Fruit fly (Drosophila melanogaster) whole organism, embryonic: Measurements from ENCODE around the gene Klp61F.

ENCODE experiments used
- C15 ChIP-seq: fragments of 200-800 bp; sonication (Bioruptor generic); IDR thresholded peaks from 3 replicates; pipeline ENCODE4 v1.3.6; 2022; ENCODE audit warnings: missing biosample characterization, missing genetic modification characterization
- CG10274 ChIP-seq: fragments of 200-800 bp; sonication (Bioruptor generic); optimal IDR thresholded peaks from 3 replicates; lab custom pipeline; 2017; ENCODE audit warnings: missing biosample characterization, mild to moderate bottlenecking, missing genetic modification characterization
- CG12769 ChIP-seq: fragments of 200-800 bp; sonication (Bioruptor generic); optimal IDR thresholded peaks from 2 replicates; lab custom pipeline; 2019; ENCODE audit warnings: missing biosample characterization, mild to moderate bottlenecking, missing genetic modification characterization, moderate library complexity
- CG13894 ChIP-seq: fragments of 200-800 bp; sonication (Bioruptor generic); optimal IDR thresholded peaks from 3 replicates; lab custom pipeline; 2018; ENCODE audit warnings: missing biosample characterization, mild to moderate bottlenecking, missing genetic modification characterization, moderate library complexity
- CG1529 ChIP-seq: fragments of 200-800 bp; sonication (Bioruptor generic); optimal IDR thresholded peaks from 3 replicates; lab custom pipeline; 2018; ENCODE audit warnings: missing biosample characterization, missing genetic modification characterization
- CG17385 ChIP-seq: fragments of 200-800 bp; sonication (Bioruptor generic); optimal IDR thresholded peaks from 3 replicates; lab custom pipeline; 2018; ENCODE audit warnings: missing biosample characterization, mild to moderate bottlenecking, missing genetic modification characterization
- CG17612 ChIP-seq: fragments of 200-800 bp; sonication (Bioruptor generic); IDR thresholded peaks from 2 replicates; pipeline ENCODE4 v1.3.6; 2022; ENCODE audit warnings: missing biosample characterization, missing genetic modification characterization
- CG17829 ChIP-seq: fragments of 200-800 bp; optimal IDR thresholded peaks from 2 replicates; lab custom pipeline; 2019; ENCODE audit warnings: missing biosample characterization, mild to moderate bottlenecking, missing genetic modification characterization, moderate library complexity
- CG18011 ChIP-seq: fragments of 200-800 bp; sonication (Bioruptor generic); optimal IDR thresholded peaks from 2 replicates; lab custom pipeline; 2017; ENCODE audit warnings: missing biosample characterization, missing genetic modification characterization, mild to moderate bottlenecking, moderate library complexity, missing genotype
- CG31224 ChIP-seq: fragments of 200-800 bp; sonication (Bioruptor generic); IDR thresholded peaks from 2 replicates; pipeline ENCODE4 v1.3.6; 2022; ENCODE audit warnings: missing biosample characterization, missing genetic modification characterization
- CG31365 ChIP-seq: fragments of 200-800 bp; sonication (Bioruptor generic); optimal IDR thresholded peaks from 2 replicates; lab custom pipeline; 2018; ENCODE audit warnings: missing biosample characterization, mild to moderate bottlenecking, missing genetic modification characterization
- CG42726 ChIP-seq: fragments of 200-800 bp; sonication (Bioruptor generic); IDR thresholded peaks from 2 replicates; pipeline ENCODE4 v1.3.6; 2022; ENCODE audit warnings: missing biosample characterization, missing genetic modification characterization; ENCODE audit not compliant: partially characterized antibody
- CG4404 ChIP-seq: fragments of 200-800 bp; sonication (Bioruptor generic); IDR thresholded peaks from 2 replicates; pipeline ENCODE4 v1.3.6; 2022; ENCODE audit warnings: missing biosample characterization, missing genetic modification characterization
- CG4820 ChIP-seq: fragments of 200-800 bp; sonication (Bioruptor generic); optimal IDR thresholded peaks from 3 replicates; lab custom pipeline; 2016; ENCODE audit warnings: missing biosample characterization, missing genetic modification characterization
- CG5180 ChIP-seq: fragments of 200-800 bp; sonication (Bioruptor generic); optimal IDR thresholded peaks from 3 replicates; lab custom pipeline; 2017; ENCODE audit warnings: missing biosample characterization, missing genetic modification characterization, mild to moderate bottlenecking, moderate library complexity, missing genetic modification reagents
- CG5953 ChIP-seq: fragments of 200-800 bp; sonication (Bioruptor generic); IDR thresholded peaks from 2 replicates; pipeline ENCODE4 v1.3.6; 2022; ENCODE audit warnings: missing biosample characterization, missing genetic modification characterization
- CG6765 ChIP-seq: fragments of 200-800 bp; sonication (Bioruptor generic); optimal IDR thresholded peaks from 3 replicates; lab custom pipeline; 2017; ENCODE audit warnings: missing biosample characterization, mild to moderate bottlenecking, missing genetic modification characterization
- CG7839 ChIP-seq: fragments of 200-800 bp; sonication (Bioruptor generic); optimal IDR thresholded peaks from 3 replicates; lab custom pipeline; 2018; ENCODE audit warnings: missing biosample characterization, mild to moderate bottlenecking, missing genetic modification characterization, moderate library complexity
- CG9727 ChIP-seq: fragments of 200-800 bp; sonication (Bioruptor generic); optimal IDR thresholded peaks from 3 replicates; lab custom pipeline; 2017; ENCODE audit warnings: missing biosample characterization, mild to moderate bottlenecking, missing genetic modification characterization
- CG9797 ChIP-seq: fragments of 200-800 bp; sonication (Bioruptor generic); optimal IDR thresholded peaks from 3 replicates; lab custom pipeline; 2018; ENCODE audit warnings: missing biosample characterization, mild to moderate bottlenecking, missing genetic modification characterization
- CTCF ChIP-seq: fragments of 200-800 bp; sonication (Bioruptor generic); optimal IDR thresholded peaks from 2 replicates; lab custom pipeline; 2017; ENCODE audit warnings: missing biosample characterization, mild to moderate bottlenecking, missing genetic modification characterization, moderate library complexity
- D19B ChIP-seq: fragments of 200-800 bp; sonication (Bioruptor generic); optimal IDR thresholded peaks from 2 replicates; lab custom pipeline; 2017; ENCODE audit warnings: missing biosample characterization, mild to moderate bottlenecking, missing genetic modification characterization
- Dip3 ChIP-seq: fragments of 200-800 bp; sonication (Bioruptor generic); optimal IDR thresholded peaks from 3 replicates; lab custom pipeline; 2016; ENCODE audit warnings: missing biosample characterization, missing genetic modification characterization
- Dll ChIP-seq: fragments of 200-800 bp; sonication (Bioruptor generic); IDR thresholded peaks from 4 replicates; pipeline ENCODE4 v1.3.6; 2022; ENCODE audit warnings: missing biosample characterization, missing genetic modification characterization; ENCODE audit not compliant: partially characterized antibody
- Eip74EF ChIP-seq, 2 experiments: fragments of 200-800 bp in 1 of 2; fragments of >200 bp in 1 of 2; sonication (Bioruptor generic) in 1 of 2; optimal IDR thresholded peaks; 2 replicates each; lab custom pipeline; 2017 to 2019; ENCODE audit warnings: missing biosample characterization in 2 of 2, missing genetic modification characterization in 2 of 2, mild to moderate bottlenecking in 1 of 2, moderate library complexity in 1 of 2
- Ets65A ChIP-seq: fragments of 200-800 bp; sonication (Bioruptor generic); peaks from one replicate; lab custom pipeline; 2016; ENCODE audit warnings: missing biosample characterization, missing genetic modification characterization
- HLH54F ChIP-seq: fragments of 200-800 bp; sonication (Bioruptor generic); optimal IDR thresholded peaks from 3 replicates; lab custom pipeline; 2016; ENCODE audit warnings: missing biosample characterization, missing genetic modification characterization
- Hr39 ChIP-seq: fragments of >200 bp; optimal IDR thresholded peaks from 2 replicates; lab custom pipeline; 2017
- Jarid2 ChIP-seq: fragments of 200-800 bp; sonication (Bioruptor generic); optimal IDR thresholded peaks from 3 replicates; lab custom pipeline; 2017; ENCODE audit warnings: mild to moderate bottlenecking, missing biosample characterization, missing genetic modification reagents, missing genetic modification characterization
- MBD-R2 ChIP-seq: fragments of 200-800 bp; sonication (Bioruptor generic); IDR thresholded peaks from 2 replicates; pipeline ENCODE4 v1.3.6; 2022; ENCODE audit warnings: missing biosample characterization, missing genetic modification characterization
- Neu2 ChIP-seq: fragments of 200-800 bp; sonication (Bioruptor generic); optimal IDR thresholded peaks from 3 replicates; lab custom pipeline; 2016; ENCODE audit warnings: missing biosample characterization, missing genetic modification characterization, borderline replicate concordance
- Pdp1 ChIP-seq, 2 experiments: fragments of 200-800 bp; sonication (Bioruptor generic); optimal IDR thresholded peaks; 3 replicates each; lab custom pipeline; 2016; ENCODE audit warnings: missing biosample characterization in 2 of 2, missing genetic modification characterization in 2 of 2, mild to moderate bottlenecking in 1 of 2, moderate library complexity in 1 of 2
- Sry-δ ChIP-seq: fragments of 200-800 bp; sonication (Bioruptor generic); optimal IDR thresholded peaks from 2 replicates; lab custom pipeline; 2016; ENCODE audit warnings: missing biosample characterization, missing genetic modification characterization
- ara ChIP-seq: fragments of 200-800 bp; sonication (Bioruptor generic); IDR thresholded peaks from 2 replicates; pipeline ENCODE4 v1.3.6; 2022; ENCODE audit warnings: missing biosample characterization, missing genetic modification characterization
- bcd ChIP-seq: fragments of 200-800 bp; sonication (Bioruptor generic); optimal IDR thresholded peaks from 2 replicates; lab custom pipeline; 2017; ENCODE audit warnings: missing biosample characterization, mild to moderate bottlenecking, missing genetic modification characterization
- bowl ChIP-seq: fragments of 200-800 bp; sonication (Bioruptor generic); IDR thresholded peaks from 2 replicates; pipeline ENCODE4 v1.3.6; 2022; ENCODE audit warnings: missing biosample characterization, missing genetic modification characterization
- dmrt99B ChIP-seq: fragments of 200-800 bp; sonication (Bioruptor generic); optimal IDR thresholded peaks from 2 replicates; lab custom pipeline; 2018; ENCODE audit warnings: missing biosample characterization, mild to moderate bottlenecking, missing genetic modification characterization, moderate library complexity
- gce ChIP-seq: fragments of 200-800 bp; sonication (Bioruptor generic); IDR thresholded peaks from 3 replicates; pipeline ENCODE4 v1.3.6; 2022; ENCODE audit warnings: missing biosample characterization, missing genetic modification characterization
- mirr ChIP-seq: fragments of 200-800 bp; sonication (Bioruptor generic); optimal IDR thresholded peaks from 3 replicates; lab custom pipeline; 2018; ENCODE audit warnings: missing biosample characterization, mild to moderate bottlenecking, missing genetic modification characterization
- mld ChIP-seq: fragments of 200-800 bp; sonication (Bioruptor generic); IDR thresholded peaks from 3 replicates; pipeline ENCODE4 v1.3.6; 2022; ENCODE audit warnings: missing biosample characterization, missing genetic modification characterization; ENCODE audit not compliant: partially characterized antibody
- org-1 ChIP-seq: fragments of 200-800 bp; sonication (Bioruptor generic); optimal IDR thresholded peaks from 2 replicates; lab custom pipeline; 2017; ENCODE audit warnings: missing biosample characterization, missing genetic modification characterization
- otp ChIP-seq: fragments of 200-800 bp; sonication (Bioruptor generic); IDR thresholded peaks from 3 replicates; pipeline ENCODE4, ENCODE4 v1.3.6; 2022; ENCODE audit warnings: missing biosample characterization, missing genetic modification characterization
- pita ChIP-seq: fragments of 200-800 bp; sonication (Bioruptor generic); optimal IDR thresholded peaks from 2 replicates; lab custom pipeline; 2017; ENCODE audit warnings: missing biosample characterization, mild to moderate bottlenecking, missing genetic modification characterization
- scrt ChIP-seq: fragments of 200-800 bp; sonication (Bioruptor generic); optimal IDR thresholded peaks from 2 replicates; lab custom pipeline; 2018; ENCODE audit warnings: missing biosample characterization, mild to moderate bottlenecking, missing genetic modification characterization, moderate library complexity
- sd ChIP-seq: fragments of 200-800 bp; sonication (Bioruptor generic); optimal IDR thresholded peaks from 3 replicates; lab custom pipeline; 2018; ENCODE audit warnings: missing biosample characterization, mild to moderate bottlenecking, missing genetic modification characterization, moderate library complexity
- stwl ChIP-seq: fragments of 200-800 bp; sonication (Bioruptor generic); optimal IDR thresholded peaks from 3 replicates; lab custom pipeline; 2018; ENCODE audit warnings: missing biosample characterization, mild to moderate bottlenecking, missing genetic modification characterization, moderate library complexity
- sug ChIP-seq: fragments of 200-800 bp; optimal IDR thresholded peaks from 2 replicates; lab custom pipeline; 2019; ENCODE audit warnings: missing biosample characterization, mild to moderate bottlenecking, missing genetic modification characterization, moderate library complexity
- tgo ChIP-seq: fragments of 200-800 bp; sonication (Bioruptor generic); IDR thresholded peaks from 3 replicates; pipeline ENCODE4 v1.3.6; 2022; ENCODE audit warnings: missing biosample characterization, missing genetic modification characterization
- tup ChIP-seq: fragments of 200-800 bp; sonication (Bioruptor generic); optimal IDR thresholded peaks from 2 replicates; lab custom pipeline; 2016; ENCODE audit warnings: missing biosample characterization, mild to moderate bottlenecking, missing genetic modification characterization, moderate library complexity
- wek ChIP-seq: fragments of 200-800 bp; sonication (Bioruptor generic); optimal IDR thresholded peaks from 3 replicates; lab custom pipeline; 2018; ENCODE audit warnings: missing biosample characterization, mild to moderate bottlenecking, missing genetic modification characterization, moderate library complexity
- z ChIP-seq: fragments of 200-800 bp; sonication (Bioruptor generic); IDR thresholded peaks from 3 replicates; pipeline ENCODE4 v1.3.6; 2022; ENCODE audit warnings: missing biosample characterization, missing genetic modification characterization

Klp61F gene

dm6 chr3L:1265423-1266002 is 19.8 kb upstream of the Klp61F start:
- no peak for TF ChIP-seq CG10274 (GFP tag; lab: Kevin White, UChicago)
- no peak for TF ChIP-seq Ets65A (GFP tag; lab: Kevin White, UChicago)
- no peak for TF ChIP-seq Neu2
- TF ChIP-seq org-1 (GFP tag; lab: Kevin White, UChicago): no peak
- no peak for TF ChIP-seq CG6765 (GFP tag; lab: Kevin White, UChicago)
- TF ChIP-seq bcd (GFP tag; lab: Kevin White, UChicago): no peak
- no peak for TF ChIP-seq tup (GFP tag; lab: Kevin White, UChicago)
- TF ChIP-seq HLH54F (GFP tag; lab: Kevin White, UChicago): no peak
- TF ChIP-seq gce (GFP tag; lab: Robert Waterston, UW): no peak
- TF ChIP-seq CTCF (GFP tag; lab: Kevin White, UChicago): no peak
- no peak for TF ChIP-seq pita (GFP tag; lab: Kevin White, UChicago)
- TF ChIP-seq CG17829 (tag; lab: Kevin White, UChicago): no peak
- no peak for TF ChIP-seq CG9797
- no peak for TF ChIP-seq Sry-δ (GFP tag; lab: Kevin White, UChicago)
- TF ChIP-seq MBD-R2 (GFP tag; lab: Robert Waterston, UW): no peak
- no peak for TF ChIP-seq sug
- TF ChIP-seq CG17385 (GFP tag; lab: Kevin White, UChicago): no peak
- no peak for TF ChIP-seq Dll
- no peak for TF ChIP-seq C15 (GFP tag; lab: Robert Waterston, UW)
- peak; percentile 10; the same call in 1 of the 2 replicates for TF ChIP-seq ara (GFP tag; lab: Robert Waterston, UW)
- no peak for TF ChIP-seq stwl
- TF ChIP-seq Dip3 (GFP tag; lab: Kevin White, UChicago): no peak
- TF ChIP-seq CG7839: no peak
- TF ChIP-seq CG1529: no peak
- no peak for TF ChIP-seq mld (GFP tag; lab: Robert Waterston, UW)
- no peak for TF ChIP-seq dmrt99B (tag; lab: Kevin White, UChicago)
- TF ChIP-seq CG9727 (GFP tag; lab: Kevin White, UChicago): no peak
- TF ChIP-seq CG12769: peak; percentile 65
- TF ChIP-seq CG4404 (GFP tag; lab: Robert Waterston, UW): no peak
- TF ChIP-seq Hr39: no peak
- TF ChIP-seq z (GFP tag; lab: Robert Waterston, UW): peak; percentile 88
- no peak for TF ChIP-seq mirr (GFP tag; lab: Kevin White, UChicago)
- TF ChIP-seq Pdp1 (GFP tag; optimal IDR thresholded peaks at IDR 0.05; lab: Kevin White, UChicago): no peak
- no peak for TF ChIP-seq CG31224
- peak in 1 of 2 experiments; percentile 73 for TF ChIP-seq Eip74EF (GFP tag; optimal IDR thresholded peaks at IDR 0.05; lab: Kevin White, UChicago)
- no peak for TF ChIP-seq tgo
- TF ChIP-seq CG13894 (tag; lab: Kevin White, UChicago): peak; percentile 31
- no peak for TF ChIP-seq otp (GFP tag; lab: Robert Waterston, UW)
- no peak for TF ChIP-seq CG42726 (GFP tag; lab: Robert Waterston, UW)
- TF ChIP-seq scrt: no peak
- no peak for TF ChIP-seq CG31365 (tag; lab: Kevin White, UChicago)
- no peak for TF ChIP-seq D19B (GFP tag; lab: Kevin White, UChicago)
- TF ChIP-seq CG5180 (GFP tag; lab: Kevin White, UChicago): peak; percentile 90
- TF ChIP-seq Jarid2 (GFP tag; lab: Kevin White, UChicago): peak; percentile 52
- no peak for TF ChIP-seq CG5953
- TF ChIP-seq CG17612: no peak
- TF ChIP-seq sd (tag; lab: Kevin White, UChicago): peak; percentile 10
- TF ChIP-seq CG18011 (GFP tag; lab: Kevin White, UChicago): no peak
- no peak for TF ChIP-seq CG4820 (GFP tag; lab: Kevin White, UChicago)
- no peak for TF ChIP-seq bowl
- TF ChIP-seq wek (GFP tag; lab: Kevin White, UChicago): no peak
